Worm (Caenorhabditis elegans) whole organism, mixed stage, embryonic: ENCODE results near the gene egl-21.

Experiments
- M03D4.4 ChIP-seq: sonication (generic microtip); optimal IDR thresholded peaks from 2 replicates; lab custom pipeline; 2017; ENCODE audit warnings: mild to moderate bottlenecking, missing genetic modification characterization, missing compliant biosample characterization
- bed-3 ChIP-seq: fragments of 200-800 bp; sonication (Bioruptor generic); optimal IDR thresholded peaks from 3 replicates; lab custom pipeline; 2018; ENCODE audit warnings: mild to moderate bottlenecking, missing genetic modification characterization, moderate library complexity, missing compliant biosample characterization
- blmp-1 ChIP-seq: fragments of 150-350 bp; optimal IDR thresholded peaks from 2 replicates; lab custom pipeline; 2014; ENCODE audit warnings: missing biosample characterization, missing genetic modification characterization
- ceh-39 ChIP-seq: fragments of 150-350 bp; optimal IDR thresholded peaks from 2 replicates; lab custom pipeline; 2014; ENCODE audit warnings: missing biosample characterization, missing genetic modification characterization
- ceh-43 ChIP-seq: fragments of 200-800 bp; sonication (Bioruptor generic); optimal IDR thresholded peaks from 2 replicates; lab custom pipeline; 2018; ENCODE audit warnings: mild to moderate bottlenecking, missing genetic modification characterization, moderate library complexity, missing compliant biosample characterization
- ceh-83 ChIP-seq: fragments of 200-800 bp; sonication (Bioruptor generic); optimal IDR thresholded peaks from 2 replicates; lab custom pipeline; 2018; ENCODE audit warnings: mild to moderate bottlenecking, missing genetic modification characterization, missing compliant biosample characterization
- ces-1 ChIP-seq: fragments of 150-350 bp; optimal IDR thresholded peaks from 2 replicates; lab custom pipeline; 2014; ENCODE audit warnings: missing biosample characterization, missing genetic modification reagents, missing genetic modification characterization
- cnd-1 ChIP-seq: fragments of 200-800 bp; sonication (Bioruptor generic); optimal IDR thresholded peaks from 2 replicates; lab custom pipeline; 2018; ENCODE audit warnings: mild to moderate bottlenecking, missing genetic modification characterization, missing compliant biosample characterization
- elt-1 ChIP-seq: sonication (generic microtip); optimal IDR thresholded peaks from 2 replicates; lab custom pipeline; 2017; ENCODE audit warnings: missing genetic modification characterization, mild to moderate bottlenecking, missing compliant biosample characterization, antibody characterized with exemption, moderate library complexity, borderline replicate concordance; ENCODE audit not compliant: insufficient read depth
- flh-1 ChIP-seq: fragments of 200-800 bp; sonication (Bioruptor generic); optimal IDR thresholded peaks from 2 replicates; lab custom pipeline; 2018; ENCODE audit warnings: mild to moderate bottlenecking, missing genetic modification characterization, moderate library complexity, missing compliant biosample characterization
- ham-2 ChIP-seq: fragments of 200-800 bp; sonication (Bioruptor generic); optimal IDR thresholded peaks from 2 replicates; lab custom pipeline; 2018; ENCODE audit warnings: mild to moderate bottlenecking, missing genetic modification characterization, missing compliant biosample characterization
- lin-13 ChIP-seq: fragments of 150-350 bp; optimal IDR thresholded peaks from 2 replicates; lab custom pipeline; 2014; ENCODE audit warnings: missing biosample characterization, missing genetic modification characterization
- lin-32 ChIP-seq: fragments of 200-800 bp; sonication (Bioruptor generic); optimal IDR thresholded peaks from 2 replicates; lab custom pipeline; 2018; ENCODE audit warnings: mild to moderate bottlenecking, missing genetic modification characterization, missing compliant biosample characterization
- lsy-2 ChIP-seq: fragments of 150-350 bp; optimal IDR thresholded peaks from 2 replicates; lab custom pipeline; 2014; ENCODE audit warnings: missing biosample characterization, missing genetic modification characterization
- mab-5 ChIP-seq: fragments of 150-350 bp; optimal IDR thresholded peaks from 2 replicates; lab custom pipeline; 2014; ENCODE audit warnings: missing biosample characterization, missing genetic modification characterization
- mep-1 ChIP-seq: fragments of 150-350 bp; optimal IDR thresholded peaks from 2 replicates; lab custom pipeline; 2017; ENCODE audit warnings: missing biosample characterization, missing genetic modification reagents, missing genetic modification characterization, inconsistent platforms
- mls-2 ChIP-seq: sonication (generic microtip); optimal IDR thresholded peaks from 2 replicates; lab custom pipeline; 2016; ENCODE audit warnings: mild to moderate bottlenecking, missing genetic modification characterization, moderate library complexity, missing compliant biosample characterization
- nhr-12 ChIP-seq: fragments of 150-350 bp; optimal IDR thresholded peaks from 2 replicates; lab custom pipeline; 2014; ENCODE audit warnings: missing biosample characterization, missing genetic modification characterization
- nhr-2 ChIP-seq: fragments of 150-350 bp; optimal IDR thresholded peaks from 2 replicates; lab custom pipeline; 2014; ENCODE audit warnings: missing biosample characterization, missing genetic modification characterization
- nhr-28 ChIP-seq: fragments of 150-350 bp; optimal IDR thresholded peaks from 2 replicates; lab custom pipeline; 2014; ENCODE audit warnings: missing biosample characterization, missing genetic modification characterization
- nhr-76 ChIP-seq: sonication (generic microtip); optimal IDR thresholded peaks from 2 replicates; lab custom pipeline; 2017; ENCODE audit warnings: missing biosample characterization, missing genetic modification characterization
- pha-4 ChIP-seq: fragments of 150-350 bp; optimal IDR thresholded peaks from 2 replicates; lab custom pipeline; 2018; ENCODE audit warnings: missing biosample characterization, missing genetic modification reagents, missing genetic modification characterization
- sem-2 ChIP-seq: fragments of 200-800 bp; sonication (Bioruptor generic); optimal IDR thresholded peaks from 2 replicates; lab custom pipeline; 2018; ENCODE audit warnings: mild to moderate bottlenecking, missing genetic modification characterization, missing compliant biosample characterization
- sptf-1 ChIP-seq: sonication (generic microtip); optimal IDR thresholded peaks from 2 replicates; lab custom pipeline; 2017; ENCODE audit warnings: mild to moderate bottlenecking, missing genetic modification characterization, moderate library complexity, missing compliant biosample characterization
- unc-120 ChIP-seq: sonication (generic microtip); optimal IDR thresholded peaks from 2 replicates; lab custom pipeline; 2017; ENCODE audit warnings: missing genetic modification characterization, missing compliant biosample characterization; ENCODE audit not compliant: poor library complexity, severe bottlenecking
- unc-39 ChIP-seq: fragments of 150-350 bp; optimal IDR thresholded peaks from 2 replicates; lab custom pipeline; 2014; ENCODE audit warnings: missing biosample characterization, missing genetic modification characterization
- unc-62 ChIP-seq: fragments of 150-350 bp; optimal IDR thresholded peaks from 2 replicates; lab custom pipeline; 2014; ENCODE audit warnings: missing biosample characterization, missing genetic modification reagents, missing genetic modification characterization
- zip-8 ChIP-seq: fragments of 150-350 bp; optimal IDR thresholded peaks from 2 replicates; lab custom pipeline; 2014; ENCODE audit warnings: missing biosample characterization, missing genetic modification characterization
- ztf-11 ChIP-seq: fragments of 150-350 bp; optimal IDR thresholded peaks from 2 replicates; lab custom pipeline; 2014; ENCODE audit warnings: missing biosample characterization, missing genetic modification characterization

egl-21 gene

ce11 chrIV:10457137-10457536 is 24.5 kb downstream of the egl-21 start, which contains the start of gene srb-17:
srb-17 (minus strand) TSS chrIV:10457237.
- TF ChIP-seq ceh-83 (GFP tag; lab: Kevin White, UChicago) (no peak), nhr-2 (tag; lab: Kevin White, UChicago) (no peak), mls-2 (no peak), ceh-39 (tag; lab: Kevin White, UChicago) (no peak), unc-62 (GFP tag; lab: Kevin White, UChicago) (no peak), M03D4.4 (tag; lab: Kevin White, UChicago) (no peak), flh-1 (GFP tag; lab: Kevin White, UChicago) (no peak), ham-2 (GFP tag; lab: Kevin White, UChicago) (no peak), nhr-76 (tag; lab: Kevin White, UChicago) (no peak), lsy-2 (tag; lab: Kevin White, UChicago) (no peak), blmp-1 (tag; lab: Kevin White, UChicago) (no peak), elt-1 (tag; lab: Kevin White, UChicago) (no peak), lin-32 (no peak), mep-1 (tag; lab: Kevin White, UChicago) (no peak), mab-5 (tag; lab: Kevin White, UChicago) (no peak), sem-2 (GFP tag; lab: Kevin White, UChicago) (no peak), cnd-1 (tag; lab: Kevin White, UChicago) (no peak), unc-120 (tag; lab: Kevin White, UChicago) (no peak)

ce11 chrIV:10453001-10453400 is 28.6 kb downstream of the egl-21 start, which contains the start of gene F01D4.8:
F01D4.8 (minus strand) TSS chrIV:10453101.
- TF ChIP-seq nhr-2 (tag; lab: Kevin White, UChicago) (no peak), M03D4.4 (tag; lab: Kevin White, UChicago) (no peak), mab-5 (tag; lab: Kevin White, UChicago) (no peak), ceh-39 (tag; lab: Kevin White, UChicago) (no peak), nhr-12 (no peak)

DNA sequence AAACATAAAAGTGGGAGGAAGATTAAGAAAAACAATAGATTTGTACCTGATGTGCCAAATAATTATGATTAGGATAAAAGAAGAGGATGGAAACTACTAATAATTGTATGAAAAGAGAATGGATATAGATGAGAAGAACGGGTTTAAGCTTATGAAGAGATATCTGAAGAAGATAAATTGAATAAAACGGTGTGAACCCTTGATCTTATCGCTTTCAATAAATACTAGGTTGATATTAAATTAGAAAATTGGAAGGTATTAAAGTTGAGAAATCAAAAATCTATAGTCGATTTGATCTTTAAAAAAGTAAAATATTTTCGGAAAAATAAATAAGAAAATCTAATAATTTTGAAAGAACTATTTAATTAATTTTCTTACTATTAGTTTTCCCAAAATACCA is 31.8 kb downstream of the egl-21 start, which contains the start of gene F13B12.4:
Gene F13B12.4, minus strand, starts transcription at position 101 of the 400 bp plus-strand sequence.
- TF ChIP-seq ztf-11 (tag; lab: Kevin White, UChicago): no peak

ce11 chrIV:10443510-10443909 is 38.1 kb downstream of the egl-21 start, which contains the start of gene F13B12.7:
F13B12.7 (plus strand) TSS chrIV:10443810.
- TF ChIP-seq mls-2 (no peak), unc-39 (tag; lab: Kevin White, UChicago) (no peak), nhr-76 (tag; lab: Kevin White, UChicago) (no peak)

- TF ChIP-seq nhr-28 (tag; lab: Kevin White, UChicago): no peak
- no peak for TF ChIP-seq ztf-11 (tag; lab: Kevin White, UChicago)
- TF ChIP-seq zip-8 (tag; lab: Kevin White, UChicago): no peak
- no peak for TF ChIP-seq ces-1 (GFP tag; lab: Kevin White, UChicago)
- TF ChIP-seq lin-13 (tag; lab: Kevin White, UChicago): no peak
- TF ChIP-seq pha-4 (tag; lab: Kevin White, UChicago): no peak
Measured at ce11 chrIV:10442904-10443303, 38.7 kb downstream of the egl-21 start.

DNA sequence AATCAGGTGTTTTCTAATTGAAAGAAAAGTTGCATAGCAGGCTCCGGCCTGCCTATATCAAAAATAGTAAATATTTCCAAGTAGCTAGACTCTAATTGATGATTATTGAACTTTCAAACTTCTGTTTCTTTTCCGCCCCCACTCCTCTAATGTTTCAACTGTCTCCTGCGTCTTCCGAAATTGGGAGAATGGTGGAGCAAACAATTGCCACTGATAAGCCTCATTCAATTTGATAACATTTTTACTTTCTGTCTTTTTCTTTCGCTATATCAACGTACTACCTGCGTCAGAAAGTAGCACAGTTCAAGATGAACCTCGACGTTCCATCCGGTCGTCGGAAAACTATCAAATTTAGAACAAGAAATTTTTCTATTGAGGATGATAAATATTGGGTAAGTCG is 42.7 kb downstream of the egl-21 start, which contains the start of gene F13B12.3:
Gene F13B12.3, plus strand, starts transcription at position 223 of the 400 bp plus-strand sequence.
- no peak for TF ChIP-seq mls-2
- TF ChIP-seq nhr-12: no peak
- no peak for TF ChIP-seq bed-3 (GFP tag; lab: Kevin White, UChicago)
- TF ChIP-seq ham-2 (GFP tag; lab: Kevin White, UChicago): no peak
- TF ChIP-seq flh-1 (GFP tag; lab: Kevin White, UChicago): no peak

- TF ChIP-seq flh-1 (GFP tag; lab: Kevin White, UChicago) (no peak), mep-1 (tag; lab: Kevin White, UChicago) (no peak), elt-1 (tag; lab: Kevin White, UChicago) (no peak), ces-1 (GFP tag; lab: Kevin White, UChicago) (no peak), sem-2 (GFP tag; lab: Kevin White, UChicago) (no peak), ceh-43 (GFP tag; lab: Kevin White, UChicago) (no peak), ztf-11 (tag; lab: Kevin White, UChicago) (no peak), sptf-1 (tag; lab: Kevin White, UChicago) (no peak), unc-120 (tag; lab: Kevin White, UChicago) (no peak), lsy-2 (tag; lab: Kevin White, UChicago) (no peak), lin-32 (no peak), ceh-39 (tag; lab: Kevin White, UChicago) (no peak)
Measured at ce11 chrIV:10437114-10437513, 44.5 kb downstream of the egl-21 start.
